Fruit fly (Drosophila melanogaster) whole organism, adult: ENCODE measurements around the gene plx.

ENCODE experiments used
- CG11617 ChIP-seq: fragments of 200-800 bp; sonication (Bioruptor generic); optimal IDR thresholded peaks from 2 replicates; lab custom pipeline; 2017; ENCODE audit warnings: mild to moderate bottlenecking, missing biosample characterization, missing genetic modification reagents, missing genetic modification characterization
- CG12768 ChIP-seq: fragments of 200-800 bp; sonication (Bioruptor generic); optimal IDR thresholded peaks from 2 replicates; lab custom pipeline; 2017; ENCODE audit warnings: missing biosample characterization, missing genetic modification characterization, mild to moderate bottlenecking, moderate library complexity, missing genetic modification reagents
- CG7101 ChIP-seq: fragments of 200-800 bp; sonication (Bioruptor generic); optimal IDR thresholded peaks from 2 replicates; lab custom pipeline; 2018; ENCODE audit warnings: missing biosample characterization, mild to moderate bottlenecking, missing genetic modification characterization, moderate library complexity

Gene plx

dm6 chr3R:5760980-5761379 lies 75.3 kb downstream of the plx start:
- peak; percentile 64 for TF ChIP-seq CG7101 (tag; lab: Kevin White, UChicago)
- peak; percentile 22 for TF ChIP-seq CG12768
- TF ChIP-seq CG11617: no peak
